Fruit fly (Drosophila melanogaster) whole organism, wandering third instar larva: Measurements from ENCODE around the gene THADA.

Experiments used
- CrebA ChIP-seq: fragments of 200-800 bp; sonication (Bioruptor generic); optimal IDR thresholded peaks from 2 replicates; lab custom pipeline; 2016; ENCODE audit warnings: missing biosample characterization, mild to moderate bottlenecking, missing genetic modification characterization, borderline replicate concordance
- Hr78 ChIP-seq: fragments of >200 bp; optimal IDR thresholded peaks from 2 replicates; lab custom pipeline; 2017; ENCODE audit warnings: missing biosample characterization, missing genetic modification characterization
- OdsH ChIP-seq: fragments of 200-800 bp; sonication (Bioruptor generic); optimal IDR thresholded peaks from 2 replicates; lab custom pipeline; 2016; ENCODE audit warnings: missing biosample characterization, mild to moderate bottlenecking, missing genetic modification characterization
- br ChIP-seq: fragments of 200-800 bp; sonication (Bioruptor generic); optimal IDR thresholded peaks from 2 replicates; lab custom pipeline; 2016; ENCODE audit warnings: missing biosample characterization, missing genetic modification characterization
- brk ChIP-seq: fragments of 200-800 bp; sonication (Bioruptor generic); optimal IDR thresholded peaks from 2 replicates; lab custom pipeline; 2016; ENCODE audit warnings: missing biosample characterization, mild to moderate bottlenecking, missing genetic modification characterization
- ey ChIP-seq: fragments of 200-800 bp; sonication (Bioruptor generic); optimal IDR thresholded peaks from 2 replicates; lab custom pipeline; 2016; ENCODE audit warnings: missing biosample characterization, missing genetic modification characterization
- h ChIP-seq: fragments of 200-800 bp; sonication (Bioruptor generic); optimal IDR thresholded peaks from 3 replicates; lab custom pipeline; 2016; ENCODE audit warnings: missing biosample characterization, mild to moderate bottlenecking, missing genetic modification characterization
- sage ChIP-seq: fragments of 200-800 bp; sonication (Bioruptor generic); optimal IDR thresholded peaks from 2 replicates; lab custom pipeline; 2016; ENCODE audit warnings: missing biosample characterization, mild to moderate bottlenecking, missing genetic modification characterization
- tai ChIP-seq: sonication (Bioruptor generic); optimal IDR thresholded peaks from 2 replicates; lab custom pipeline; 2016; ENCODE audit warnings: missing biosample characterization, missing genetic modification characterization
- usp ChIP-seq: fragments of >200 bp; optimal IDR thresholded peaks from 2 replicates; lab custom pipeline; 2017; ENCODE audit warnings: missing biosample characterization, missing genetic modification characterization

DNA sequence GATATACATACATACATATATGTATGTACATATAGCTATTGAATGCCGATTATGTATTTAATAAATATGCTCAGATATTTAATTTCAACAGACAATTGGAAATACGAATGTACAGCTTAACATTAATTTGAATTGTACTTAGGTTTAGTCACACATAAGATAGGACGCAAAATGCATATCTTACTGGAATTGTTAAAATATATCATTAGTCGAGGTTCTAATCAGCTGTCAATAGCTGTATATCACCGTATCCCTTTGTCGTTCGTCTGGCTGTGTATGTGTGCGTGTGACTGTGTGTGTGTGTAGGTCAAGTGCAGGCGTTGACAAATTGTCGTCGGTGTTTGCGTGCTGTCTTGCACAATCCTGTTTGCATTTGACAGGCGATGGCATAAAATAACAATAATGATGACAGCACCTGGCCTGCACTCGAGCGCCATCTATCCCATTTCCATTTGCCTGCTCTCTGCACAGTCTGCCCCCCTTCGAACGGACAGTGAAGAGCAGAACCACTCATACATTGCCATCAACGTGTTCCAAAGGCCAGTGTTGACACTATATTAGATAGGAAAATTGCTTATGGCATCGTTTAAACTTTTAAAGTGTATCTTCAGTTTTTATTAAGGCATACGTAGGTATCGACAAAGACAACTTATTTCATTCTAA is 32.1 kb upstream of the THADA start:
- no peak for TF ChIP-seq CrebA (GFP tag; lab: Kevin White, UChicago)
- TF ChIP-seq sage = no peak
- no peak for TF ChIP-seq ey (GFP tag; lab: Kevin White, UChicago)
- TF ChIP-seq Hr78 = no peak
- no peak for TF ChIP-seq tai
- TF ChIP-seq brk (GFP tag; lab: Kevin White, UChicago) = no peak
- TF ChIP-seq br (GFP tag; lab: Kevin White, UChicago) = no peak
- no peak for TF ChIP-seq h
- TF ChIP-seq usp = no peak
- TF ChIP-seq OdsH (GFP tag; lab: Kevin White, UChicago) = no peak
